Fruit fly (Drosophila melanogaster) whole organism, prepupa: ENCODE data around the gene Acam.
A peak's percentile ranks its signal among the peaks of the same experiment; 100 is the strongest.

ENCODE experiments used
- Blimp-1 ChIP-seq: fragments of 200-800 bp; sonication (Bioruptor generic); optimal IDR thresholded peaks from 3 replicates; lab custom pipeline; 2017; ENCODE audit warnings: missing biosample characterization, missing genetic modification characterization, mild to moderate bottlenecking, moderate library complexity, missing genetic modification reagents
- CG10669 ChIP-seq: fragments of 200-800 bp; sonication (Bioruptor generic); optimal IDR thresholded peaks from 3 replicates; lab custom pipeline; 2018; ENCODE audit warnings: missing biosample characterization, mild to moderate bottlenecking, missing genetic modification characterization, moderate library complexity
- CG11294 ChIP-seq: fragments of 200-800 bp; sonication (Bioruptor generic); IDR thresholded peaks from 2 replicates; pipeline ENCODE4 v1.3.6; 2022; ENCODE audit warnings: missing biosample characterization, missing genetic modification characterization
- CG15336 ChIP-seq: fragments of 200-800 bp; sonication (Bioruptor generic); IDR thresholded peaks from 2 replicates; pipeline ENCODE4 v1.3.6; 2022; ENCODE audit warnings: missing biosample characterization, missing genetic modification characterization
- CG1621 ChIP-seq: fragments of 200-800 bp; sonication (Bioruptor generic); optimal IDR thresholded peaks from 3 replicates; lab custom pipeline; 2018; ENCODE audit warnings: missing biosample characterization, mild to moderate bottlenecking, missing genetic modification characterization
- CG31627 ChIP-seq: fragments of 200-800 bp; sonication (Bioruptor generic); optimal IDR thresholded peaks from 3 replicates; lab custom pipeline; 2016; ENCODE audit warnings: missing biosample characterization, missing genetic modification characterization
- CG34406 ChIP-seq: fragments of 200-800 bp; sonication (Bioruptor generic); optimal IDR thresholded peaks from 3 replicates; lab custom pipeline; 2016; ENCODE audit warnings: missing biosample characterization, missing genetic modification characterization
- CG3919 ChIP-seq: fragments of 200-800 bp; sonication (Bioruptor generic); optimal IDR thresholded peaks from 3 replicates; lab custom pipeline; 2016; ENCODE audit warnings: missing biosample characterization, missing genetic modification characterization
- CG4318 ChIP-seq: fragments of 200-800 bp; sonication (Bioruptor generic); optimal IDR thresholded peaks from 3 replicates; lab custom pipeline; 2017; ENCODE audit warnings: missing biosample characterization, mild to moderate bottlenecking, missing genetic modification characterization
- CG6163 ChIP-seq: fragments of 200-800 bp; sonication (Bioruptor generic); IDR thresholded peaks from 3 replicates; pipeline ENCODE4 v1.3.6; 2022; ENCODE audit warnings: missing biosample characterization, missing genetic modification characterization
- CG6276 ChIP-seq: fragments of 200-800 bp; sonication (Bioruptor generic); optimal IDR thresholded peaks from 2 replicates; lab custom pipeline; 2017; ENCODE audit warnings: missing biosample characterization, mild to moderate bottlenecking, missing genetic modification characterization
- CG6792 ChIP-seq: fragments of 200-800 bp; sonication (Bioruptor generic); optimal IDR thresholded peaks from 3 replicates; lab custom pipeline; 2016; ENCODE audit warnings: missing biosample characterization, missing genetic modification characterization
- CG8319 ChIP-seq: fragments of 200-800 bp; sonication (Bioruptor generic); optimal IDR thresholded peaks from 3 replicates; lab custom pipeline; 2016; ENCODE audit warnings: missing biosample characterization, missing genetic modification characterization
- CG8632 ChIP-seq: fragments of 200-800 bp; sonication (Bioruptor generic); optimal IDR thresholded peaks from 3 replicates; lab custom pipeline; 2016; ENCODE audit warnings: missing biosample characterization, missing genetic modification characterization
- Eip78C ChIP-seq: fragments of 200-800 bp; sonication (Bioruptor generic); peaks from one replicate; lab custom pipeline; 2016; ENCODE audit warnings: missing biosample characterization, missing genetic modification characterization
- Eip93F ChIP-seq: fragments of 200-800 bp; sonication (Bioruptor generic); optimal IDR thresholded peaks from 2 replicates; lab custom pipeline; 2016; ENCODE audit warnings: missing biosample characterization, mild to moderate bottlenecking, missing genetic modification characterization
- Ets21C ChIP-seq: fragments of 200-800 bp; sonication (Bioruptor generic); optimal IDR thresholded peaks from 3 replicates; lab custom pipeline; 2016; ENCODE audit warnings: missing biosample characterization, missing genetic modification characterization
- Ets96B ChIP-seq: fragments of 200-800 bp; optimal IDR thresholded peaks from 2 replicates; lab custom pipeline; 2019; ENCODE audit warnings: missing biosample characterization, mild to moderate bottlenecking, missing genetic modification characterization, moderate library complexity
- Gug ChIP-seq: fragments of 200-800 bp; sonication (Bioruptor generic); IDR thresholded peaks from 2 replicates; pipeline ENCODE4 v1.3.6; 2022; ENCODE audit warnings: missing biosample characterization, missing genetic modification characterization
- Hr38 ChIP-seq: sonication (Bioruptor generic); optimal IDR thresholded peaks from 2 replicates; lab custom pipeline; 2016; ENCODE audit warnings: missing biosample characterization, missing genetic modification characterization
- Hr39 ChIP-seq: fragments of 200-800 bp; sonication (Bioruptor generic); optimal IDR thresholded peaks from 2 replicates; lab custom pipeline; 2016; ENCODE audit warnings: missing biosample characterization, missing genetic modification characterization
- Hr4 ChIP-seq: fragments of 200-800 bp; sonication (Bioruptor generic); optimal IDR thresholded peaks from 3 replicates; lab custom pipeline; 2016; ENCODE audit warnings: missing biosample characterization, missing genetic modification characterization
- Lpt ChIP-seq: fragments of 200-800 bp; sonication (Bioruptor generic); optimal IDR thresholded peaks from 3 replicates; lab custom pipeline; 2016; ENCODE audit warnings: missing biosample characterization, missing genetic modification characterization
- Met ChIP-seq: fragments of 200-800 bp; sonication (Bioruptor generic); optimal IDR thresholded peaks from 3 replicates; lab custom pipeline; 2016; ENCODE audit warnings: missing biosample characterization, missing genetic modification characterization
- OdsH ChIP-seq: fragments of 200-800 bp; sonication (Bioruptor generic); optimal IDR thresholded peaks from 3 replicates; lab custom pipeline; 2016; ENCODE audit warnings: missing biosample characterization, missing genetic modification characterization
- Sox102F ChIP-seq: fragments of 200-800 bp; sonication (Bioruptor generic); optimal IDR thresholded peaks from 2 replicates; lab custom pipeline; 2016; ENCODE audit warnings: missing biosample characterization, mild to moderate bottlenecking, missing genetic modification characterization
- achi ChIP-seq: fragments of 200-800 bp; sonication (Bioruptor generic); optimal IDR thresholded peaks from 3 replicates; lab custom pipeline; 2016; ENCODE audit warnings: missing biosample characterization, missing genetic modification characterization
- acj6 ChIP-seq: fragments of 200-800 bp; sonication (Bioruptor generic); optimal IDR thresholded peaks from 3 replicates; lab custom pipeline; 2016; ENCODE audit warnings: missing biosample characterization, missing genetic modification characterization
- cyc ChIP-seq: fragments of 200-800 bp; sonication (Bioruptor generic); optimal IDR thresholded peaks from 3 replicates; lab custom pipeline; 2016; ENCODE audit warnings: missing biosample characterization, missing genetic modification characterization
- dac ChIP-seq: fragments of 200-800 bp; sonication (Bioruptor generic); optimal IDR thresholded peaks from 2 replicates; lab custom pipeline; 2017; ENCODE audit warnings: missing biosample characterization, mild to moderate bottlenecking, missing genetic modification characterization
- eg ChIP-seq: fragments of 200-800 bp; sonication (Bioruptor generic); IDR thresholded peaks from 3 replicates; pipeline ENCODE4 v1.3.6; 2022; ENCODE audit warnings: missing biosample characterization, missing genetic modification characterization
- esn ChIP-seq: fragments of 200-800 bp; sonication (Bioruptor generic); optimal IDR thresholded peaks from 2 replicates; lab custom pipeline; 2016; ENCODE audit warnings: missing biosample characterization, mild to moderate bottlenecking, missing genetic modification characterization, moderate library complexity
- fd59A ChIP-seq: fragments of 200-800 bp; sonication (Bioruptor generic); optimal IDR thresholded peaks from 2 replicates; lab custom pipeline; 2017; ENCODE audit warnings: missing biosample characterization, mild to moderate bottlenecking, missing genetic modification characterization, missing genetic modification reagents
- fkh ChIP-seq: fragments of 200-800 bp; sonication (Bioruptor generic); optimal IDR thresholded peaks from 3 replicates; lab custom pipeline; 2017; ENCODE audit warnings: missing biosample characterization, mild to moderate bottlenecking, missing genetic modification characterization, moderate library complexity
- lz ChIP-seq: fragments of 200-800 bp; sonication (Bioruptor generic); optimal IDR thresholded peaks from 3 replicates; lab custom pipeline; 2016; ENCODE audit warnings: missing biosample characterization, missing genetic modification characterization
- net ChIP-seq: fragments of 200-800 bp; sonication (Bioruptor generic); optimal IDR thresholded peaks from 3 replicates; lab custom pipeline; 2016; ENCODE audit warnings: missing biosample characterization, missing genetic modification characterization
- pdm3 ChIP-seq: fragments of 200-800 bp; sonication (Bioruptor generic); optimal IDR thresholded peaks from 3 replicates; lab custom pipeline; 2016; ENCODE audit warnings: missing biosample characterization, missing genetic modification characterization
- salr ChIP-seq, 2 experiments: fragments of 200-800 bp; sonication (Bioruptor generic); optimal IDR thresholded peaks; 3 replicates each; lab custom pipeline; 2016 to 2018; ENCODE audit warnings: missing biosample characterization in 2 of 2, missing genetic modification characterization in 2 of 2, mild to moderate bottlenecking in 1 of 2
- spab ChIP-seq: fragments of 200-800 bp; sonication (Bioruptor generic); optimal IDR thresholded peaks from 2 replicates; lab custom pipeline; 2017; ENCODE audit warnings: missing biosample characterization, mild to moderate bottlenecking, missing genetic modification characterization, missing genetic modification reagents
- ss ChIP-seq, 2 experiments: fragments of 200-800 bp; sonication (Bioruptor generic); optimal IDR thresholded peaks; 2 replicates in 1 of 2; 3 replicates in 1 of 2; lab custom pipeline; 2017 to 2018; ENCODE audit warnings: mild to moderate bottlenecking in 2 of 2, missing biosample characterization in 2 of 2, missing genetic modification characterization in 2 of 2, moderate library complexity in 1 of 2
- svp ChIP-seq: fragments of 200-800 bp; sonication (Bioruptor generic); peaks from one replicate; lab custom pipeline; 2016; ENCODE audit warnings: missing biosample characterization, missing genetic modification characterization
- topi ChIP-seq: fragments of 200-800 bp; sonication (Bioruptor generic); optimal IDR thresholded peaks from 3 replicates; lab custom pipeline; 2016; ENCODE audit warnings: missing biosample characterization, missing genetic modification characterization
- vri ChIP-seq: fragments of 200-800 bp; sonication (Bioruptor generic); optimal IDR thresholded peaks from 3 replicates; lab custom pipeline; 2016; ENCODE audit warnings: missing biosample characterization, mild to moderate bottlenecking, missing genetic modification characterization

The Acam gene

dm6 chr3R:25830814-25831213 is 19.1 kb downstream of the Acam start, which contains the start of gene Mst57Db:
Gene Mst57Db (minus strand): TSS chr3R:25830914.
- TF ChIP-seq pdm3 (GFP tag; lab: Kevin White, UChicago) = no peak
- TF ChIP-seq svp (GFP tag; lab: Kevin White, UChicago) = no peak
- TF ChIP-seq CG31627 (GFP tag; lab: Kevin White, UChicago) = no peak
- no peak for TF ChIP-seq dac
- no peak for TF ChIP-seq net (GFP tag; lab: Kevin White, UChicago)
- no peak for TF ChIP-seq eg (GFP tag; lab: Robert Waterston, UW)
- no peak for TF ChIP-seq CG6792 (GFP tag; lab: Kevin White, UChicago)
- no peak for TF ChIP-seq spab (GFP tag; lab: Kevin White, UChicago)
- no peak for TF ChIP-seq CG1621 (tag; lab: Kevin White, UChicago)
- TF ChIP-seq Blimp-1 (GFP tag; lab: Kevin White, UChicago) = no peak
- no peak for TF ChIP-seq Hr4 (GFP tag; lab: Kevin White, UChicago)
- TF ChIP-seq Ets21C (GFP tag; lab: Kevin White, UChicago) = no peak
- TF ChIP-seq Eip93F (GFP tag; lab: Kevin White, UChicago) = no peak
- TF ChIP-seq Eip78C (GFP tag; lab: Kevin White, UChicago) = no peak
- TF ChIP-seq CG15336 (GFP tag; lab: Robert Waterston, UW) = no peak
- no peak for TF ChIP-seq OdsH (GFP tag; lab: Kevin White, UChicago)
- TF ChIP-seq fd59A (GFP tag; lab: Kevin White, UChicago) = no peak

- no peak for TF ChIP-seq CG34406
- TF ChIP-seq esn (GFP tag; lab: Kevin White, UChicago) = no peak
- TF ChIP-seq CG6163 (GFP tag; lab: Robert Waterston, UW) = no peak
- TF ChIP-seq dac = no peak
- no peak for TF ChIP-seq cyc (GFP tag; lab: Kevin White, UChicago)
- TF ChIP-seq CG4318 (GFP tag; lab: Kevin White, UChicago) = no peak
- TF ChIP-seq CG6276 (GFP tag; lab: Kevin White, UChicago) = no peak
- no peak for TF ChIP-seq CG3919 (GFP tag; lab: Kevin White, UChicago)
- TF ChIP-seq vri (GFP tag; lab: Kevin White, UChicago) = no peak
- TF ChIP-seq salr (GFP tag; optimal IDR thresholded peaks at IDR 0.05; lab: Kevin White, UChicago) = no peak
- TF ChIP-seq Lpt (GFP tag; lab: Kevin White, UChicago) = no peak
- TF ChIP-seq Blimp-1 (GFP tag; lab: Kevin White, UChicago) = no peak
Measured at dm6 chr3R:25831799-25832280, 20.1 kb downstream of the Acam start, which contains the start of the genes Mst57Da and alpha4GT2. Gene Mst57Da (minus strand): TSS chr3R:25831899. Gene alpha4GT2 (plus strand): TSS chr3R:25832230.

dm6 chr3R:25851224-25851682 is 39.5 kb downstream of the Acam start, which contains the start of the genes CG14545 and CG5886:
Gene CG14545 (minus strand): TSS chr3R:25851291.
Gene CG5886 (plus strand): TSS chr3R:25851632.
- TF ChIP-seq CG31627 (GFP tag; lab: Kevin White, UChicago) (peak; percentile 8), Eip78C (GFP tag; lab: Kevin White, UChicago) (no peak), lz (peak; percentile 25), Hr39 (GFP tag; lab: Kevin White, UChicago) (peak; percentile 24), CG3919 (GFP tag; lab: Kevin White, UChicago) (peak; percentile 3), CG8632 (GFP tag; lab: Kevin White, UChicago) (no peak), cyc (GFP tag; lab: Kevin White, UChicago) (peak; percentile 33)

- TF ChIP-seq Ets96B (tag; lab: Kevin White, UChicago) (peak; percentile 10), CG1621 (tag; lab: Kevin White, UChicago) (no peak), Gug (GFP tag; lab: Robert Waterston, UW) (no peak), achi (GFP tag; lab: Kevin White, UChicago) (peak; percentile 16), Lpt (GFP tag; lab: Kevin White, UChicago) (no peak), CG31627 (GFP tag; lab: Kevin White, UChicago) (no peak), lz (no peak), Sox102F (GFP tag; lab: Kevin White, UChicago) (no peak), CG8632 (GFP tag; lab: Kevin White, UChicago) (no peak), CG6163 (GFP tag; lab: Robert Waterston, UW) (peak; percentile 41; the same call in 1 of the 3 replicates), Ets21C (GFP tag; lab: Kevin White, UChicago) (no peak), CG10669 (GFP tag; lab: Kevin White, UChicago) (no peak), CG8319 (GFP tag; lab: Kevin White, UChicago) (no peak), fkh (GFP tag; lab: Kevin White, UChicago) (no peak), esn (GFP tag; lab: Kevin White, UChicago) (no peak), topi (GFP tag; lab: Kevin White, UChicago) (no peak), pdm3 (GFP tag; lab: Kevin White, UChicago) (no peak), svp (GFP tag; lab: Kevin White, UChicago) (peak; percentile 9), Hr38 (no peak), ss (GFP tag; optimal IDR thresholded peaks at IDR 0.05; lab: Kevin White, UChicago) (no peak), CG11294 (GFP tag; lab: Robert Waterston, UW) (no peak), Met (no peak), acj6 (GFP tag; lab: Kevin White, UChicago) (no peak)
Measured at dm6 chr3R:25854825-25855224, 43.1 kb downstream of the Acam start.
